Fruit fly (Drosophila melanogaster): ENCODE measurements around the gene Ptpmeg.

Ptpmeg gene

DNA sequence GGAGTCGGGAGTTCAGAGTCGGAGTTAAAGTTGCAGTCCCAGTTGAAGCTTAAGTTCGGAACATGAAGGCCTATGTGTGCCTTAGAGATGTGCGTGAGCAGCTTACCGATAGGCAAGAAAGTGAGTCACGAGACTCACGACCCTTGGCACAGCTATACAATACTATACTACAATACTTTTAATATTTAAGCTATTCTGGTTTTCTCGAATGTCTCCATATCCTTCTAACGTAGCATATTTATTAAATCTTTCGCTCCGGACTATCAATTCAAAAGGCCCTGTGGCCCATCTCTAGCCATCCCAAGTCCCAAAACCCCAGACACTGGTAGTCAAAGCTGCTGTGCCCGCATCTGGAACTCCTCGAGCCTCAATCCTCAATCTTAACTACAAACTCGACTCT is 62.3 kb downstream of the Ptpmeg start (continued):
- peak; percentile 52 for TF ChIP-seq sisA (GFP tag; IDR thresholded peaks at IDR 0.05)
- TF ChIP-seq gfzf (GFP tag; optimal IDR thresholded peaks at IDR 0.05): no peak
- TF ChIP-seq Xrp1 (GFP tag; IDR thresholded peaks at IDR 0.05): peak; percentile 63; the same call in 1 of the 2 replicates
- TF ChIP-seq sens (GFP tag): peak; percentile 57
- peak; percentile 31; the same call in 1 of the 2 replicates for TF ChIP-seq CG2129 (GFP tag; IDR thresholded peaks at IDR 0.05; ENCODE audit: partially characterized antibody)
- peak; percentile 37; the same call in 1 of the 2 replicates for TF ChIP-seq hbn (GFP tag; IDR thresholded peaks at IDR 0.05; ENCODE audit: partially characterized antibody)
- TF ChIP-seq ara (GFP tag; IDR thresholded peaks at IDR 0.05): peak; percentile 56
- TF ChIP-seq CG8478 (optimal IDR thresholded peaks at IDR 0.05): no peak
- TF ChIP-seq unc-4 (GFP tag; IDR thresholded peaks at IDR 0.05; ENCODE audit: partially characterized antibody): peak; percentile 42; the same call in 1 of the 2 replicates
- TF ChIP-seq Dbx (GFP tag; IDR thresholded peaks at IDR 0.05): no peak
- TF ChIP-seq CG7963 (GFP tag; IDR thresholded peaks at IDR 0.05; ENCODE audit: partially characterized antibody): 0 out of 3 replicates have a peak, but pooled peaks have one; percentile 7
- TF ChIP-seq CG9727 (GFP tag; optimal IDR thresholded peaks at IDR 0.05): peak; percentile 6
- peak; percentile 40; the same call in 1 of the 2 replicates for TF ChIP-seq inv (GFP tag; IDR thresholded peaks at IDR 0.05; ENCODE audit: partially characterized antibody)
- TF ChIP-seq vnd (GFP tag; IDR thresholded peaks at IDR 0.05; ENCODE audit: partially characterized antibody): 0 out of 3 replicates have a peak, but pooled peaks have one; percentile 55
- 0 out of 3 replicates have a peak, but pooled peaks have one; percentile 38 for TF ChIP-seq zen2 (GFP tag; IDR thresholded peaks at IDR 0.05; ENCODE audit: partially characterized antibody)
- TF ChIP-seq CG14860 (GFP tag; IDR thresholded peaks at IDR 0.05; ENCODE audit: partially characterized antibody): peak; percentile 45; the same call in 1 of the 3 replicates
- peak; percentile 34 for TF ChIP-seq CG2712 (tag; optimal IDR thresholded peaks at IDR 0.05)
- TF ChIP-seq phol (tag; optimal IDR thresholded peaks at IDR 0.05): peak; percentile 26
- no peak for TF ChIP-seq crp (GFP tag; optimal IDR thresholded peaks at IDR 0.05)
- TF ChIP-seq Spps (tag; optimal IDR thresholded peaks at IDR 0.05): peak; percentile 17
- peak; percentile 59; the same call in 2 of the 3 replicates for TF ChIP-seq Doc3 (GFP tag; IDR thresholded peaks at IDR 0.05; ENCODE audit: partially characterized antibody)
- TF ChIP-seq CG3281 (GFP tag; optimal IDR thresholded peaks at IDR 0.05): no peak
- peak; percentile 49; the same call in 1 of the 3 replicates for TF ChIP-seq zfh1 (GFP tag; IDR thresholded peaks at IDR 0.05)
- peak; percentile 16 for TF ChIP-seq Blimp-1 (GFP tag; optimal IDR thresholded peaks at IDR 0.05)
- TF ChIP-seq Scr (GFP tag; IDR thresholded peaks at IDR 0.05; ENCODE audit: partially characterized antibody): peak; percentile 65
- peak; percentile 56; the same call in 2 of the 3 replicates for TF ChIP-seq knrl (GFP tag; IDR thresholded peaks at IDR 0.05; ENCODE audit: partially characterized antibody)
- TF ChIP-seq CG32532 (GFP tag; IDR thresholded peaks at IDR 0.05): 0 out of 2 replicates have a peak, but pooled peaks have one; percentile 5
- no peak for TF ChIP-seq da (GFP tag; optimal IDR thresholded peaks at IDR 0.05)
- peak; percentile 64 for TF ChIP-seq CG16813 (GFP tag; IDR thresholded peaks at IDR 0.05; ENCODE audit: partially characterized antibody)
- peak; percentile 90 for TF ChIP-seq Ets65A (GFP tag)

DNA sequence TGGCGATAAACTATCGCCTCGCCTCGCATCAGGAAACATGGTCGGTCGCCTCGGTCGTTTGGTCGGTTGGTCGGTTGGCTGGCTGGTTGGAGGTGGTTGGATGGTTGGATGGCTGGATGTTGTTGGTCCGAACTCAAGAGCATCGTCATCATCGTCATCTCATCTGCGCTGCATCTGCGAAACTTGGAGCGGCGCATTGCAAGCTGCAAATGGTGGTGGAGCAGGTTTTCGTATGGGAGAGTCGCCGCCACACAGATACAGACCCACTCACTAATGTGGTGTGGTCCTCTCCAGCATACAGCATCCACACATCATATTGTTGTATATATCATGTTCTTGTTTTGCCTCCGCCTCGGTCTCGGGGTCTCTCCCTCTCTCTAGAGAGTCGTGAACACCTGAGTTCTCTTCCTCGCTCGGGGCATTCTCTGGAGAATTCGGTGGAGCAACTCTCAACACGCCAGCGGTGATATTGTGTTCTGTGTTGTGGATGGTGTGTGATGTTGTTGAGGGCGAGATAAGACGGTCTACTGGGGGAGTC is 64.8 kb downstream of the Ptpmeg start, which contains the start of gene trh:
Gene trh, minus strand, starts transcription at position 12 of the 538 bp plus-strand sequence.
- no peak for TF ChIP-seq CG15601 (tag; optimal IDR thresholded peaks at IDR 0.05)
- no peak for TF ChIP-seq CG8281 (tag; optimal IDR thresholded peaks at IDR 0.05)
- no peak for TF ChIP-seq Usf (GFP tag; optimal IDR thresholded peaks at IDR 0.05)
- peak; percentile 79 for TF ChIP-seq CG5180 (GFP tag; optimal IDR thresholded peaks at IDR 0.05)
- TF ChIP-seq knrl (GFP tag; IDR thresholded peaks at IDR 0.05; ENCODE audit: partially characterized antibody): 0 out of 3 replicates have a peak, but pooled peaks have one; percentile 5
- peak; percentile 22 for TF ChIP-seq Nf-YB (GFP tag; optimal IDR thresholded peaks at IDR 0.05)
- peak in 1 of 2 experiments; percentile 64 for TF ChIP-seq Trl (optimal IDR thresholded peaks at IDR 0.05)
- TF ChIP-seq Trl (GFP tag; optimal IDR thresholded peaks at IDR 0.05): no peak
- TF ChIP-seq CG9932 (GFP tag; IDR thresholded peaks at IDR 0.05): no peak
- no peak for TF ChIP-seq BtbVII (GFP tag; optimal IDR thresholded peaks at IDR 0.05)
- TF ChIP-seq cg (GFP tag; optimal IDR thresholded peaks at IDR 0.05): peak; percentile 42
- peak; percentile 63 for TF ChIP-seq nom (GFP tag; optimal IDR thresholded peaks at IDR 0.05)
- TF ChIP-seq danr (GFP tag; IDR thresholded peaks at IDR 0.05): no peak
- TF ChIP-seq insv (GFP tag; optimal IDR thresholded peaks at IDR 0.05): no peak
- TF ChIP-seq Xrp1 (GFP tag; IDR thresholded peaks at IDR 0.05): no peak
- no peak for TF ChIP-seq nmo (GFP tag; optimal IDR thresholded peaks at IDR 0.05)
- no peak for TF ChIP-seq CG12104 (GFP tag; optimal IDR thresholded peaks at IDR 0.05)
- no peak for TF ChIP-seq Kr (GFP tag; optimal IDR thresholded peaks at IDR 0.05)
- TF ChIP-seq CG16779 (GFP tag; IDR thresholded peaks at IDR 0.05): no peak
- TF ChIP-seq Pdp1 (GFP tag; optimal IDR thresholded peaks at IDR 0.05): no peak

Measured in whole organism, embryonic.